Fruit fly (Drosophila melanogaster): Measurements from ENCODE around the gene eIF2gamma.

dm6 chr3R:15275158-15275623 lies 11.9 kb upstream of the eIF2gamma start, which contains the start of the genes Cp190 and CG4338:
- TF ChIP-seq usp (GFP tag; optimal IDR thresholded peaks at IDR 0.05) (no peak), Dll (optimal IDR thresholded peaks at IDR 0.05) (no peak), psq (optimal IDR thresholded peaks at IDR 0.05) (no peak)

Data from whole organism.